Worm (Caenorhabditis elegans) whole organism, midembryonic: ENCODE results near the gene pals-37.

Experiments used
- T22C8.4 ChIP-seq: fragments of 200-800 bp; sonication (Bioruptor generic); IDR thresholded peaks from 2 replicates; pipeline ENCODE4 v1.3.6; 2022; ENCODE audit warnings: missing genetic modification characterization, missing compliant biosample characterization
- cog-1 ChIP-seq: sonication (generic microtip); optimal IDR thresholded peaks from 2 replicates; lab custom pipeline; 2016; ENCODE audit warnings: missing genetic modification characterization, missing compliant biosample characterization
- flt-1 ChIP-seq: fragments of 200-800 bp; sonication (Bioruptor generic); IDR thresholded peaks from 2 replicates; pipeline ENCODE4 v1.3.6; 2022; ENCODE audit warnings: missing genetic modification characterization, missing compliant biosample characterization
- klf-2 ChIP-seq: fragments of 200-800 bp; sonication (Bioruptor generic); conservative IDR thresholded peaks from 2 replicates; pipeline ENCODE4 v1.3.6; 2022; ENCODE audit warnings: missing genetic modification reagents, missing genetic modification characterization, missing compliant biosample characterization
- med-1 ChIP-seq: sonication (generic microtip); optimal IDR thresholded peaks from 2 replicates; lab custom pipeline; 2017; ENCODE audit warnings: missing genetic modification characterization, mild to moderate bottlenecking, missing compliant biosample characterization, antibody characterized with exemption, missing genetic modification reagents; ENCODE audit not compliant: insufficient read depth
- ref-1 ChIP-seq: fragments of 200-800 bp; sonication (Bioruptor generic); conservative IDR thresholded peaks from 2 replicates; pipeline ENCODE4 v1.3.6; 2022; ENCODE audit warnings: missing genetic modification reagents, missing genetic modification characterization, missing compliant biosample characterization
- tab-1 ChIP-seq: fragments of 200-800 bp; sonication (Bioruptor generic); IDR thresholded peaks from 2 replicates; pipeline ENCODE4 v1.3.6; 2022; ENCODE audit warnings: missing genetic modification characterization, missing compliant biosample characterization
- ztf-23 ChIP-seq: fragments of 200-800 bp; sonication (Bioruptor generic); IDR thresholded peaks from 2 replicates; pipeline ENCODE4 v1.3.6; 2022; ENCODE audit warnings: missing genetic modification reagents, missing genetic modification characterization, missing compliant biosample characterization
- ztf-29 ChIP-seq: fragments of 200-800 bp; sonication (Bioruptor generic); IDR thresholded peaks from 2 replicates; pipeline ENCODE4 v1.3.6; 2022; ENCODE audit warnings: missing genetic modification reagents, missing genetic modification characterization, missing compliant biosample characterization

pals-37 gene

ce11 chrV:12414362-12414761, 27.0 kb downstream of the pals-37 start:
- TF ChIP-seq med-1 (GFP tag; lab: Kevin White, UChicago) (no peak), ztf-23 (GFP tag; lab: Robert Waterston, UW) (no peak), cog-1 (tag; lab: Kevin White, UChicago) (no peak), flt-1 (GFP tag; lab: Robert Waterston, UW) (no peak), T22C8.4 (GFP tag; lab: Robert Waterston, UW) (no peak), tab-1 (GFP tag; lab: Robert Waterston, UW) (no peak), ztf-29 (GFP tag; lab: Robert Waterston, UW) (no peak), ref-1 (GFP tag; lab: Robert Waterston, UW) (no peak), klf-2 (GFP tag; lab: Robert Waterston, UW) (no peak)

- TF ChIP-seq ref-1 (GFP tag; lab: Robert Waterston, UW): no peak
- no peak for TF ChIP-seq tab-1 (GFP tag; lab: Robert Waterston, UW)
- no peak for TF ChIP-seq ztf-23 (GFP tag; lab: Robert Waterston, UW)
- no peak for TF ChIP-seq T22C8.4 (GFP tag; lab: Robert Waterston, UW)
- TF ChIP-seq med-1 (GFP tag; lab: Kevin White, UChicago): no peak
- TF ChIP-seq flt-1 (GFP tag; lab: Robert Waterston, UW): no peak
These were observed 27.6 kb downstream of the pals-37 start, which contains the start of gene cdr-6 for ce11 chrV:12413651-12414114. Gene cdr-6 (minus strand): TSS chrV:12413701.

ce11 chrV:12412321-12412720, 29.0 kb downstream of the pals-37 start:
- TF ChIP-seq ztf-29 (GFP tag; lab: Robert Waterston, UW): no peak
- TF ChIP-seq ztf-23 (GFP tag; lab: Robert Waterston, UW): no peak
- no peak for TF ChIP-seq cog-1 (tag; lab: Kevin White, UChicago)
- no peak for TF ChIP-seq ref-1 (GFP tag; lab: Robert Waterston, UW)
- TF ChIP-seq flt-1 (GFP tag; lab: Robert Waterston, UW): no peak
- no peak for TF ChIP-seq med-1 (GFP tag; lab: Kevin White, UChicago)
- TF ChIP-seq tab-1 (GFP tag; lab: Robert Waterston, UW): no peak

ce11 chrV:12411909-12412308, 29.4 kb downstream of the pals-37 start, which contains the start of gene cdr-7:
Gene cdr-7 (minus strand): TSS chrV:12412113.
- no peak for TF ChIP-seq ztf-29 (GFP tag; lab: Robert Waterston, UW)
- TF ChIP-seq ztf-23 (GFP tag; lab: Robert Waterston, UW): no peak

ce11 chrV:12410416-12411001, 30.8 kb downstream of the pals-37 start, which contains the start of gene hrg-2:
Gene hrg-2 (minus strand): TSS chrV:12410513.
- TF ChIP-seq flt-1 (GFP tag; lab: Robert Waterston, UW): no peak
- no peak for TF ChIP-seq ztf-29 (GFP tag; lab: Robert Waterston, UW)
- TF ChIP-seq cog-1 (tag; lab: Kevin White, UChicago): no peak
- no peak for TF ChIP-seq tab-1 (GFP tag; lab: Robert Waterston, UW)
- TF ChIP-seq ref-1 (GFP tag; lab: Robert Waterston, UW): no peak
- TF ChIP-seq klf-2 (GFP tag; lab: Robert Waterston, UW): no peak
- TF ChIP-seq T22C8.4 (GFP tag; lab: Robert Waterston, UW): no peak
- no peak for TF ChIP-seq ztf-23 (GFP tag; lab: Robert Waterston, UW)
- no peak for TF ChIP-seq med-1 (GFP tag; lab: Kevin White, UChicago)

- TF ChIP-seq ref-1 (GFP tag; lab: Robert Waterston, UW) (no peak), T22C8.4 (GFP tag; lab: Robert Waterston, UW) (no peak), tab-1 (GFP tag; lab: Robert Waterston, UW) (no peak), med-1 (GFP tag; lab: Kevin White, UChicago) (no peak), cog-1 (tag; lab: Kevin White, UChicago) (no peak), ztf-23 (GFP tag; lab: Robert Waterston, UW) (no peak), flt-1 (GFP tag; lab: Robert Waterston, UW) (no peak), klf-2 (GFP tag; lab: Robert Waterston, UW) (no peak), ztf-29 (GFP tag; lab: Robert Waterston, UW) (no peak)
These were observed 32.3 kb downstream of the pals-37 start for ce11 chrV:12408996-12409395.

ce11 chrV:12408525-12408924, 32.8 kb downstream of the pals-37 start, which contains the start of gene cdr-4:
Gene cdr-4 (minus strand): TSS chrV:12408625.
- no peak for TF ChIP-seq tab-1 (GFP tag; lab: Robert Waterston, UW)

ce11 chrV:12406514-12406913, 34.8 kb downstream of the pals-37 start:
- TF ChIP-seq med-1 (GFP tag; lab: Kevin White, UChicago) (no peak), ztf-29 (GFP tag; lab: Robert Waterston, UW) (no peak), T22C8.4 (GFP tag; lab: Robert Waterston, UW) (no peak), ztf-23 (GFP tag; lab: Robert Waterston, UW) (no peak), flt-1 (GFP tag; lab: Robert Waterston, UW) (no peak), tab-1 (GFP tag; lab: Robert Waterston, UW) (no peak), cog-1 (tag; lab: Kevin White, UChicago) (no peak), klf-2 (GFP tag; lab: Robert Waterston, UW) (0 out of 2 replicates have a peak, but pooled peaks have one; percentile 14)

ce11 chrV:12405929-12406328, 35.4 kb downstream of the pals-37 start, which contains the start of gene K01D12.10:
Gene K01D12.10 (plus strand): TSS chrV:12406229.
- TF ChIP-seq cog-1 (tag; lab: Kevin White, UChicago): no peak
- TF ChIP-seq T22C8.4 (GFP tag; lab: Robert Waterston, UW): no peak
- no peak for TF ChIP-seq ztf-23 (GFP tag; lab: Robert Waterston, UW)
- no peak for TF ChIP-seq flt-1 (GFP tag; lab: Robert Waterston, UW)
- TF ChIP-seq med-1 (GFP tag; lab: Kevin White, UChicago): no peak
- no peak for TF ChIP-seq tab-1 (GFP tag; lab: Robert Waterston, UW)
- TF ChIP-seq ztf-29 (GFP tag; lab: Robert Waterston, UW): no peak
- TF ChIP-seq klf-2 (GFP tag; lab: Robert Waterston, UW): no peak
- TF ChIP-seq ref-1 (GFP tag; lab: Robert Waterston, UW): no peak
